Fruit fly (Drosophila melanogaster): ENCODE data around the gene Mlc1.

DNA sequence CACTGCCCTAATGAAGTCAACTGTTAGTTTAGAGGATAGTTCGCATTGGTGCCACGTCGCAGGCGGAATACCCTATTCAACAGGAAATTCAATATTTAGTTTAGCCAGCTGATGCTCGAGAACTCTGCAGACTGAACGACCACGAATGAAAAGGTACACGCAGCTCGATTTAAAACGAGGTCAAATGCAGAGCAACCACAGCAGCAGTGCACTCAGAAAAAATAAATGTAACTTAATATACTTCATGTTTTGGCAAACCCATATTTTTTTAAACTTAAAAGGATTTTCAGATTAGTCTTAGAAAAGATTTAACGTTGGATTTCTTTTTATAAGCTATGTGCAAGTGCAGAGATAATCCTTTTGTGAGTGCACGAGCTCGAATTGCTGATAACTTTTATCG, 4.9 kb downstream of the Mlc1 start:
- TF ChIP-seq Crg-1 (GFP tag; optimal IDR thresholded peaks at IDR 0.05) (no peak), Hr96 (GFP tag; optimal IDR thresholded peaks at IDR 0.05) (no peak), cic (GFP tag; optimal IDR thresholded peaks at IDR 0.05) (no peak), Mnt (GFP tag; optimal IDR thresholded peaks at IDR 0.05) (no peak)
